Fruit fly (Drosophila melanogaster): ENCODE results near the gene CG7369.

CG7369 gene

DNA sequence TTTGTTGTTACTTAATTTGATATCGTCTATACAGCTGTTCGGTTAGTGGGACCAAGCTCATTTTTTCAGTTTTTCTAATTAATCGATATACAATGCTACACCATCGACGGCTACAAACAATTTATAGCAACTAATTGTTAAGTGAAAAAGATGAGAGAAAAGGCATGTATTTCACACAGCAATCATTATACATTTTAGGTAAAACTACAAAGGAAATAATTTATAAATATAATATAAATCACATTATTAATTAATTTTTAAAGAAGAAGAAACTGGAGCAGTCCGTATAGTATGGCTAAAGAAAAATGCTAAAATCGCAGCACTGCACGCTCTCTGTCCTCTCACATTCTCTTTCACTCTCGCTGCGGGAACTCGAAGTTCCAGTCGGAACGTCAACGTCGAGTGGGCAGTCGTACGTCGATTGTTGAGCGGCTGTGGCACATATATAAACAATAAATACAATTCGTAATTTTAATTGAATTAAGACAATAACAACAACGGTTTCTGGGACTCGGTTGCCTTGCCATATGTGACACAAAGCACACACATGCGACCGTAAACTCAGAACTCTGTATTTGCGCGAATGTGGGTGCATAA lies 13.8 kb upstream of the CG7369 start, which contains the start of the genes CG14450 and CG11367 (continued):
- TF ChIP-seq CG3407 (GFP tag; optimal IDR thresholded peaks at IDR 0.05) (no peak), NC2β (GFP tag; optimal IDR thresholded peaks at IDR 0.05) (no peak), ken (GFP tag; IDR thresholded peaks at IDR 0.05) (no peak), Gug (GFP tag; IDR thresholded peaks at IDR 0.05) (no peak), fru (optimal IDR thresholded peaks at IDR 0.05) (no peak), CG5245 (GFP tag; optimal IDR thresholded peaks at IDR 0.05) (no peak), CG11085 (GFP tag; IDR thresholded peaks at IDR 0.05) (no peak), CG15011 (GFP tag; optimal IDR thresholded peaks at IDR 0.05) (no peak), Ptx1 (GFP tag; IDR thresholded peaks at IDR 0.05) (no peak), lov (optimal IDR thresholded peaks at IDR 0.05) (no peak), lov (GFP tag; IDR thresholded peaks at IDR 0.05) (no peak), salm (tag; optimal IDR thresholded peaks at IDR 0.05) (peak; percentile 39), CG4424 (GFP tag; optimal IDR thresholded peaks at IDR 0.05) (no peak), sima (GFP tag; optimal IDR thresholded peaks at IDR 0.05) (no peak), CG6765 (GFP tag; optimal IDR thresholded peaks at IDR 0.05) (no peak), fd96Cb (tag; optimal IDR thresholded peaks at IDR 0.05) (no peak), inv (GFP tag; IDR thresholded peaks at IDR 0.05; ENCODE audit: partially characterized antibody) (peak; percentile 39; the same call in 1 of the 2 replicates), Aef1 (GFP tag; IDR thresholded peaks at IDR 0.05) (no peak), Ets97D (GFP tag; optimal IDR thresholded peaks at IDR 0.05) (no peak), NC2α (GFP tag; optimal IDR thresholded peaks at IDR 0.05) (no peak), MBD-R2 (GFP tag; IDR thresholded peaks at IDR 0.05) (0 out of 2 replicates have a peak, but pooled peaks have one; percentile 36), gsb (GFP tag; IDR thresholded peaks at IDR 0.05) (no peak), Tbp (GFP tag; optimal IDR thresholded peaks at IDR 0.05) (no peak), NFAT (GFP tag; IDR thresholded peaks at IDR 0.05) (no peak), Dek (tag; optimal IDR thresholded peaks at IDR 0.05) (peak; percentile 46), CG9609 (GFP tag; optimal IDR thresholded peaks at IDR 0.05) (no peak), CG13775 (GFP tag; optimal IDR thresholded peaks at IDR 0.05) (peak; percentile 11), lmd (GFP tag; IDR thresholded peaks at IDR 0.05) (no peak), fd102C (GFP tag; optimal IDR thresholded peaks at IDR 0.05) (no peak), CG9437 (GFP tag; optimal IDR thresholded peaks at IDR 0.05) (peak; percentile 22), pb (GFP tag; optimal IDR thresholded peaks at IDR 0.05) (no peak), CG12391 (tag; optimal IDR thresholded peaks at IDR 0.05) (peak; percentile 68), Sry-δ (GFP tag; optimal IDR thresholded peaks at IDR 0.05) (peak; percentile 25), Scr (GFP tag; IDR thresholded peaks at IDR 0.05; ENCODE audit: partially characterized antibody) (peak; percentile 77), CG1529 (GFP tag; optimal IDR thresholded peaks at IDR 0.05) (peak; percentile 60), cas (GFP tag; IDR thresholded peaks at IDR 0.05) (no peak), chm (GFP tag; IDR thresholded peaks at IDR 0.05) (no peak), CG14050 (GFP tag; IDR thresholded peaks at IDR 0.05) (no peak), trh (GFP tag; optimal IDR thresholded peaks at IDR 0.05) (no peak), CG18619 (GFP tag; optimal IDR thresholded peaks at IDR 0.05) (peak; percentile 23), Meics (GFP tag; optimal IDR thresholded peaks at IDR 0.05) (peak; percentile 18), Hmr (GFP tag; optimal IDR thresholded peaks at IDR 0.05) (peak; percentile 11), Camta (GFP tag; optimal IDR thresholded peaks at IDR 0.05) (peak; percentile 9), crol (GFP tag; IDR thresholded peaks at IDR 0.05) (no peak), CG1602 (GFP tag; optimal IDR thresholded peaks at IDR 0.05) (no peak), CG1647 (GFP tag; optimal IDR thresholded peaks at IDR 0.05) (no peak), CG7839 (tag; optimal IDR thresholded peaks at IDR 0.05) (peak; percentile 30), CG5180 (GFP tag; optimal IDR thresholded peaks at IDR 0.05) (no peak), Pdp1 (GFP tag; optimal IDR thresholded peaks at IDR 0.05) (peak in 1 of 2 experiments; percentile 48), Jarid2 (GFP tag; optimal IDR thresholded peaks at IDR 0.05) (peak; percentile 91), ind (GFP tag; optimal IDR thresholded peaks at IDR 0.05) (no peak), CG18599 (GFP tag; optimal IDR thresholded peaks at IDR 0.05) (peak; percentile 44)

Measured in whole organism, embryonic.